Worm (Caenorhabditis elegans) whole organism, L3 larva: ENCODE data around the gene rpt-3.

ENCODE experiments used
- R02D3.7 ChIP-seq: fragments of 150-350 bp; optimal IDR thresholded peaks from 2 replicates; lab custom pipeline; 2014; ENCODE audit warnings: missing biosample characterization, missing genetic modification characterization
- ZK546.5 ChIP-seq: sonication (generic microtip); optimal IDR thresholded peaks from 2 replicates; lab custom pipeline; 2017; ENCODE audit warnings: missing biosample characterization, missing genetic modification characterization
- aly-2 ChIP-seq: fragments of 150-350 bp; optimal IDR thresholded peaks from 2 replicates; lab custom pipeline; 2014; ENCODE audit warnings: missing biosample characterization, missing genetic modification characterization
- ama-1 ChIP-seq: fragments of 150-350 bp; optimal IDR thresholded peaks from 2 replicates; lab custom pipeline; 2018
- ceh-16 ChIP-seq: sonication (generic microtip); optimal IDR thresholded peaks from 2 replicates; lab custom pipeline; 2017; ENCODE audit warnings: missing biosample characterization, missing genetic modification characterization
- ceh-28 ChIP-seq: fragments of 150-350 bp; optimal IDR thresholded peaks from 2 replicates; lab custom pipeline; 2014; ENCODE audit warnings: missing biosample characterization, missing genetic modification reagents, missing genetic modification characterization
- ceh-82 ChIP-seq: fragments of 150-350 bp; optimal IDR thresholded peaks from 2 replicates; lab custom pipeline; 2014; ENCODE audit warnings: missing biosample characterization, missing genetic modification characterization
- ceh-9 ChIP-seq: sonication (generic microtip); optimal IDR thresholded peaks from 2 replicates; lab custom pipeline; 2018; ENCODE audit warnings: missing biosample characterization, missing genetic modification characterization
- elt-1 ChIP-seq: fragments of 150-350 bp; optimal IDR thresholded peaks from 2 replicates; lab custom pipeline; 2014; ENCODE audit warnings: missing biosample characterization, missing genetic modification characterization
- elt-2 ChIP-seq: sonication (generic microtip); optimal IDR thresholded peaks from 2 replicates; lab custom pipeline; 2016; ENCODE audit warnings: missing genetic modification reagents, mild to moderate bottlenecking, missing genetic modification characterization, missing compliant biosample characterization
- elt-3 ChIP-seq, 3 experiments: fragments of 150-350 bp in 1 of 3; sonication (generic microtip) in 2 of 3; optimal IDR thresholded peaks; 2 replicates in 2 of 3; 4 replicates in 1 of 3; lab custom pipeline; 2014 to 2017; ENCODE audit warnings: missing biosample characterization in 3 of 3, missing genetic modification characterization in 3 of 3
- eor-1 ChIP-seq, 2 experiments: fragments of 150-350 bp; optimal IDR thresholded peaks; 2 replicates each; lab custom pipeline; 2014 to 2018; ENCODE audit warnings: missing biosample characterization in 2 of 2, missing genetic modification characterization in 2 of 2
- fkh-2 ChIP-seq: fragments of 150-350 bp; optimal IDR thresholded peaks from 2 replicates; lab custom pipeline; 2014; ENCODE audit warnings: missing biosample characterization, missing genetic modification reagents, missing genetic modification characterization
- fos-1 ChIP-seq: fragments of 150-350 bp; optimal IDR thresholded peaks from 2 replicates; lab custom pipeline; 2014; ENCODE audit warnings: missing biosample characterization, missing genetic modification characterization
- hmg-11 ChIP-seq: sonication (generic microtip); optimal IDR thresholded peaks from 2 replicates; lab custom pipeline; 2016; ENCODE audit warnings: missing genetic modification characterization, missing compliant biosample characterization
- jun-1 ChIP-seq: fragments of 150-350 bp; optimal IDR thresholded peaks from 2 replicates; lab custom pipeline; 2014; ENCODE audit warnings: missing biosample characterization, missing genetic modification reagents, missing genetic modification characterization
- lin-15B ChIP-seq: fragments of 150-350 bp; optimal IDR thresholded peaks from 2 replicates; lab custom pipeline; 2014; ENCODE audit warnings: missing biosample characterization, missing genetic modification characterization
- lin-39 ChIP-seq: fragments of 150-350 bp; optimal IDR thresholded peaks from 2 replicates; lab custom pipeline; 2018; ENCODE audit warnings: missing biosample characterization, missing genetic modification reagents, missing genetic modification characterization
- mml-1 ChIP-seq: fragments of 150-350 bp; sonication (generic microtip); optimal IDR thresholded peaks from 3 replicates; lab custom pipeline; 2014; ENCODE audit warnings: missing biosample characterization, missing genetic modification characterization
- nfya-1 ChIP-seq: sonication (generic microtip); optimal IDR thresholded peaks from 2 replicates; lab custom pipeline; 2017; ENCODE audit warnings: missing genetic modification characterization, mild to moderate bottlenecking, missing compliant biosample characterization, antibody characterized with exemption, moderate library complexity; ENCODE audit not compliant: insufficient read depth
- nhr-11 ChIP-seq: fragments of 150-350 bp; optimal IDR thresholded peaks from 2 replicates; lab custom pipeline; 2014; ENCODE audit warnings: missing biosample characterization, missing genetic modification characterization
- nhr-23 ChIP-seq: fragments of 150-350 bp; optimal IDR thresholded peaks from 2 replicates; lab custom pipeline; 2014; ENCODE audit warnings: missing biosample characterization, missing genetic modification reagents, missing genetic modification characterization
- nhr-237 ChIP-seq: fragments of 150-350 bp; optimal IDR thresholded peaks from 2 replicates; lab custom pipeline; 2014; ENCODE audit warnings: missing biosample characterization, missing genetic modification characterization
- nhr-25 ChIP-seq: sonication (generic microtip); optimal IDR thresholded peaks from 2 replicates; lab custom pipeline; 2017; ENCODE audit warnings: missing biosample characterization, missing genetic modification characterization
- nhr-28 ChIP-seq: fragments of 150-350 bp; optimal IDR thresholded peaks from 2 replicates; lab custom pipeline; 2014; ENCODE audit warnings: missing biosample characterization, missing genetic modification characterization
- nhr-43 ChIP-seq: sonication (generic microtip); optimal IDR thresholded peaks from 2 replicates; lab custom pipeline; 2016; ENCODE audit warnings: mild to moderate bottlenecking, missing genetic modification characterization, missing compliant biosample characterization; ENCODE audit not compliant: poor library complexity, severe bottlenecking
- nhr-67 ChIP-seq: fragments of 150-350 bp; optimal IDR thresholded peaks from 2 replicates; lab custom pipeline; 2014; ENCODE audit warnings: missing biosample characterization, missing genetic modification characterization
- nhr-77 ChIP-seq: fragments of 150-350 bp; optimal IDR thresholded peaks from 2 replicates; lab custom pipeline; 2014; ENCODE audit warnings: missing biosample characterization, missing genetic modification characterization
- pha-4 ChIP-seq: fragments of 150-350 bp; optimal IDR thresholded peaks from 2 replicates; lab custom pipeline; 2014; ENCODE audit warnings: missing biosample characterization, missing genetic modification reagents, missing genetic modification characterization
- pqm-1 ChIP-seq: fragments of 150-350 bp; optimal IDR thresholded peaks from 2 replicates; lab custom pipeline; 2017; ENCODE audit warnings: missing biosample characterization, missing genetic modification characterization, inconsistent platforms
- sea-2 ChIP-seq: fragments of 150-350 bp; sonication (generic microtip); optimal IDR thresholded peaks from 4 replicates; lab custom pipeline; 2014; ENCODE audit warnings: missing biosample characterization, missing genetic modification reagents, missing genetic modification characterization
- snpc-4 ChIP-seq: fragments of 150-350 bp; optimal IDR thresholded peaks from 2 replicates; lab custom pipeline; 2014; ENCODE audit warnings: missing biosample characterization, missing genetic modification characterization
- tbx-2 ChIP-seq: sonication (generic microtip); optimal IDR thresholded peaks from 2 replicates; lab custom pipeline; 2016; ENCODE audit warnings: mild to moderate bottlenecking, missing genetic modification characterization, missing compliant biosample characterization
- unc-39 ChIP-seq: sonication (generic microtip); optimal IDR thresholded peaks from 4 replicates; lab custom pipeline; 2017; ENCODE audit warnings: missing biosample characterization, missing genetic modification characterization
- zag-1 ChIP-seq: fragments of 150-350 bp; optimal IDR thresholded peaks from 2 replicates; lab custom pipeline; 2014; ENCODE audit warnings: missing biosample characterization, missing genetic modification characterization
- ztf-11 ChIP-seq: fragments of 150-350 bp; optimal IDR thresholded peaks from 2 replicates; lab custom pipeline; 2014; ENCODE audit warnings: missing biosample characterization, missing genetic modification characterization
- ztf-4 ChIP-seq: fragments of 150-350 bp; optimal IDR thresholded peaks from 2 replicates; lab custom pipeline; 2014; ENCODE audit warnings: missing biosample characterization, missing genetic modification characterization

Gene rpt-3

ce11 chrIII:6489493-6489892 is at the start of gene rpt-3:
Gene rpt-3 (plus strand): TSS chrIII:6489793.
- TF ChIP-seq ZK546.5 (tag; lab: Kevin White, UChicago) = no peak
- no peak for TF ChIP-seq R02D3.7 (tag; lab: Kevin White, UChicago)

ce11 chrIII:6439854-6440253 is 49.7 kb upstream of the rpt-3 start:
- TF ChIP-seq nhr-77 = no peak
- no peak for TF ChIP-seq nhr-25 (tag; lab: Kevin White, UChicago)
- TF ChIP-seq lin-15B (tag; lab: Kevin White, UChicago) = no peak
- TF ChIP-seq elt-2 (tag; lab: Kevin White, UChicago) = no peak
- TF ChIP-seq sea-2 (GFP tag; lab: Kevin White, UChicago) = no peak
- no peak for TF ChIP-seq tbx-2
- no peak for TF ChIP-seq nhr-28 (tag; lab: Kevin White, UChicago)
- TF ChIP-seq ceh-9 (tag; lab: Kevin White, UChicago) = no peak
- TF ChIP-seq ceh-82 (tag; lab: Kevin White, UChicago) = no peak
- TF ChIP-seq snpc-4 (tag; lab: Kevin White, UChicago) = no peak
- TF ChIP-seq nhr-11 (tag; lab: Kevin White, UChicago) = no peak
- no peak for TF ChIP-seq zag-1 (tag; lab: Kevin White, UChicago)
- no peak for TF ChIP-seq nhr-67 (tag; lab: Kevin White, UChicago)
- TF ChIP-seq eor-1 (tag; optimal IDR thresholded peaks at IDR 0.05; lab: Kevin White, UChicago) = no peak
- TF ChIP-seq nfya-1 (tag; lab: Kevin White, UChicago) = no peak
- TF ChIP-seq nhr-43 (tag; lab: Kevin White, UChicago) = no peak
- TF ChIP-seq aly-2 = no peak
- no peak for TF ChIP-seq fkh-2
- TF ChIP-seq ama-1 (lab: Kevin White, UChicago) = no peak
- TF ChIP-seq, all 47 proteins: peak for 0

ce11 chrIII:6442305-6443125 is 47.1 kb upstream of the rpt-3 start, which contains the start of gene mel-32:
Gene mel-32 (minus strand): TSS chrIII:6443000.
- peak; percentile 67 for TF ChIP-seq pqm-1 (tag; lab: Kevin White, UChicago)
- peak; percentile 16 for TF ChIP-seq lin-15B (tag; lab: Kevin White, UChicago)
- TF ChIP-seq ama-1 (lab: Kevin White, UChicago) = peak; percentile 22
- TF ChIP-seq ZK546.5 (tag; lab: Kevin White, UChicago) = no peak
- TF ChIP-seq snpc-4 (tag; lab: Kevin White, UChicago) = no peak
- TF ChIP-seq elt-2 (tag; lab: Kevin White, UChicago) = peak; percentile 84
- TF ChIP-seq ceh-28 = peak; percentile 15
- TF ChIP-seq pha-4 (tag; lab: Kevin White, UChicago) = peak; percentile 48

- no peak for TF ChIP-seq nhr-77
- TF ChIP-seq nfya-1 (tag; lab: Kevin White, UChicago) = peak; percentile 78
- TF ChIP-seq elt-3 (tag; optimal IDR thresholded peaks at IDR 0.05; lab: Kevin White, UChicago) = no peak
- TF ChIP-seq elt-2 (tag; lab: Kevin White, UChicago) = peak; percentile 64
- TF ChIP-seq nhr-23 (tag; lab: Kevin White, UChicago) = peak; percentile 65
- TF ChIP-seq R02D3.7 (tag; lab: Kevin White, UChicago) = no peak
- no peak for TF ChIP-seq ztf-11 (tag; lab: Kevin White, UChicago)
- TF ChIP-seq ceh-16 (tag; lab: Kevin White, UChicago) = no peak
- TF ChIP-seq ZK546.5 (tag; lab: Kevin White, UChicago) = no peak
- TF ChIP-seq nhr-25 (tag; lab: Kevin White, UChicago) = peak; percentile 45
- TF ChIP-seq zag-1 (tag; lab: Kevin White, UChicago) = no peak
- TF ChIP-seq ceh-9 (tag; lab: Kevin White, UChicago) = no peak
- TF ChIP-seq pqm-1 (tag; lab: Kevin White, UChicago) = peak; percentile 33
- peak; percentile 2 for TF ChIP-seq lin-15B (tag; lab: Kevin White, UChicago)
- TF ChIP-seq snpc-4 (tag; lab: Kevin White, UChicago) = peak; percentile 50
- TF ChIP-seq ztf-4 (tag; lab: Kevin White, UChicago) = no peak
- TF ChIP-seq mml-1 (tag; lab: Kevin White, UChicago) = no peak
- no peak for TF ChIP-seq fkh-2
- TF ChIP-seq unc-39 (tag; lab: Kevin White, UChicago) = no peak
- peak; percentile 76 for TF ChIP-seq nhr-43 (tag; lab: Kevin White, UChicago)
- TF ChIP-seq nhr-28 (tag; lab: Kevin White, UChicago) = no peak
- TF ChIP-seq nhr-67 (tag; lab: Kevin White, UChicago) = no peak
- peak; percentile 67 for TF ChIP-seq hmg-11 (tag; lab: Kevin White, UChicago)
- TF ChIP-seq nhr-11 (tag; lab: Kevin White, UChicago) = no peak
- no peak for TF ChIP-seq jun-1 (tag; lab: Kevin White, UChicago)
- peak; percentile 77 for TF ChIP-seq ama-1 (lab: Kevin White, UChicago)
- TF ChIP-seq nhr-237 (tag; lab: Kevin White, UChicago) = no peak
- peak; percentile 86 for TF ChIP-seq pha-4 (tag; lab: Kevin White, UChicago)
- TF ChIP-seq elt-1 = no peak
- peak; percentile 14 for TF ChIP-seq tbx-2
- TF ChIP-seq lin-39 (tag; lab: Kevin White, UChicago) = peak; percentile 26
- no peak for TF ChIP-seq fos-1 (tag; lab: Kevin White, UChicago)
Observed at ce11 chrIII:6444335-6444734, 45.3 kb upstream of the rpt-3 start, which contains the start of gene C05D11.13. Gene C05D11.13 (minus strand): TSS chrIII:6444586.
